Worm (Caenorhabditis elegans) whole organism, L4/young adult: ENCODE data around the gene Y97E10AR.8.

Experiments
- dao-5 ChIP-seq: sonication (generic microtip); optimal IDR thresholded peaks from 2 replicates; lab custom pipeline; 2016; ENCODE audit warnings: missing genotype, missing genetic modification characterization, moderate library complexity, missing compliant biosample characterization
- him-1 ChIP-seq: sonication (generic microtip); optimal IDR thresholded peaks from 2 replicates; lab custom pipeline; 2016; ENCODE audit warnings: missing genotype, missing genetic modification reagents, missing genetic modification characterization, missing compliant biosample characterization

- TF ChIP-seq dao-5 (tag; lab: Kevin White, UChicago) (no peak), him-1 (tag; lab: Kevin White, UChicago) (no peak)
Observed at ce11 chrV:8051851-8052250, 46.8 kb downstream of the Y97E10AR.8 start, which contains the start of gene sth-1.
